Worm (Caenorhabditis elegans): ENCODE data around the gene K08E4.8.

K08E4.8 gene

ce11 chrIV:12086498-12086897 is 25.4 kb upstream of the K08E4.8 start (continued):
- TF ChIP-seq T20F7.1 (GFP tag; optimal IDR thresholded peaks at IDR 0.05) (no peak), ZK337.2 (GFP tag; IDR thresholded peaks at IDR 0.05) (peak; percentile 86), duxl-1 (tag; optimal IDR thresholded peaks at IDR 0.05; ENCODE audit: poor library complexity) (no peak), nhr-10 (tag; optimal IDR thresholded peaks at IDR 0.05) (no peak), spr-1 (tag; optimal IDR thresholded peaks at IDR 0.05) (peak; percentile 73), lin-39 (tag; optimal IDR thresholded peaks at IDR 0.05) (no peak), ceh-62 (tag; optimal IDR thresholded peaks at IDR 0.05) (no peak), lin-38 (GFP tag; IDR thresholded peaks at IDR 0.05) (peak; percentile 88), Y75B8A.6 (GFP tag; IDR thresholded peaks at IDR 0.05) (0 out of 2 replicates have a peak, but pooled peaks have one; percentile 27), mxl-3 (GFP tag; optimal IDR thresholded peaks at IDR 0.05) (peak; percentile 84), ctbp-1 (GFP tag; IDR thresholded peaks at IDR 0.05) (peak; percentile 92), zfp-3 (GFP tag; conservative IDR thresholded peaks at IDR 0.05) (peak; percentile 79; the same call in 1 of the 2 replicates), mdt-29 (GFP tag; IDR thresholded peaks at IDR 0.05) (peak; percentile 18; the same call in 1 of the 2 replicates), nhr-237 (tag; optimal IDR thresholded peaks at IDR 0.05) (peak; percentile 17), hlh-11 (tag; optimal IDR thresholded peaks at IDR 0.05) (peak; percentile 70), ztf-11 (tag; optimal IDR thresholded peaks at IDR 0.05) (no peak), ces-1 (GFP tag; optimal IDR thresholded peaks at IDR 0.05) (no peak), ceh-44 (GFP tag; IDR thresholded peaks at IDR 0.05) (peak; percentile 59; the same call in 1 of the 2 replicates), nhr-6 (tag; optimal IDR thresholded peaks at IDR 0.05) (peak; percentile 91), spr-3 (GFP tag; optimal IDR thresholded peaks at IDR 0.05) (peak; percentile 79), dve-1 (tag; optimal IDR thresholded peaks at IDR 0.05; ENCODE audit: insufficient read depth) (peak; percentile 74), R02D3.7 (tag; optimal IDR thresholded peaks at IDR 0.05) (no peak), daf-12 (tag; optimal IDR thresholded peaks at IDR 0.05) (no peak), Y48G9A.11 (GFP tag; IDR thresholded peaks at IDR 0.05) (peak; percentile 86), nhr-111 (GFP tag; optimal IDR thresholded peaks at IDR 0.05) (peak; percentile 81), hlh-30 (tag; optimal IDR thresholded peaks at IDR 0.05; ENCODE audit: insufficient read depth) (peak; percentile 88), cey-2 (tag; optimal IDR thresholded peaks at IDR 0.05; ENCODE audit: borderline replicate concordance, insufficient read depth) (no peak), jun-1 (tag; optimal IDR thresholded peaks at IDR 0.05) (peak; percentile 11), unc-130 (GFP tag; optimal IDR thresholded peaks at IDR 0.05) (peak; percentile 71), unc-62 (GFP tag; optimal IDR thresholded peaks at IDR 0.05 in 1 of 2) (no peak), unc-62 (tag; optimal IDR thresholded peaks at IDR 0.05) (no peak), hmg-1.1 (GFP tag; IDR thresholded peaks at IDR 0.05) (peak; percentile 87), F10B5.3 (tag; optimal IDR thresholded peaks at IDR 0.05) (peak; percentile 63), tag-97 (GFP tag; IDR thresholded peaks at IDR 0.05) (no peak), tra-1 (GFP tag; IDR thresholded peaks at IDR 0.05) (peak; percentile 82), lin-1 (GFP tag; IDR thresholded peaks at IDR 0.05) (peak; percentile 64), F44E2.7 (GFP tag; IDR thresholded peaks at IDR 0.05) (peak; percentile 94), zip-2 (tag; optimal IDR thresholded peaks at IDR 0.05) (peak; percentile 70), arid-1 (GFP tag; conservative IDR thresholded peaks at IDR 0.05) (peak; percentile 94), D1046.2 (GFP tag; IDR thresholded peaks at IDR 0.05) (peak; percentile 92), saeg-2 (GFP tag; IDR thresholded peaks at IDR 0.05) (peak; percentile 51; the same call in 1 of the 2 replicates), skn-1 (tag; optimal IDR thresholded peaks at IDR 0.05) (no peak), ceh-28 (tag; optimal IDR thresholded peaks at IDR 0.05) (no peak), sdz-12 (GFP tag; optimal IDR thresholded peaks at IDR 0.05) (peak; percentile 75), pqm-1 (tag; optimal IDR thresholded peaks at IDR 0.05) (peak; percentile 14), lim-7 (GFP tag; IDR thresholded peaks at IDR 0.05) (peak; percentile 93), aly-2 (tag; optimal IDR thresholded peaks at IDR 0.05) (peak; percentile 14), gei-8 (GFP tag; optimal IDR thresholded peaks at IDR 0.05) (peak; percentile 88), lin-13 (GFP tag; optimal IDR thresholded peaks at IDR 0.05) (peak; percentile 77), ceh-32 (tag; optimal IDR thresholded peaks at IDR 0.05; ENCODE audit: poor library complexity) (no peak), egl-27 (tag; optimal IDR thresholded peaks at IDR 0.05) (no peak)
